Fruit fly (Drosophila melanogaster): ENCODE measurements around the gene Bin1.

Gene Bin1

DNA sequence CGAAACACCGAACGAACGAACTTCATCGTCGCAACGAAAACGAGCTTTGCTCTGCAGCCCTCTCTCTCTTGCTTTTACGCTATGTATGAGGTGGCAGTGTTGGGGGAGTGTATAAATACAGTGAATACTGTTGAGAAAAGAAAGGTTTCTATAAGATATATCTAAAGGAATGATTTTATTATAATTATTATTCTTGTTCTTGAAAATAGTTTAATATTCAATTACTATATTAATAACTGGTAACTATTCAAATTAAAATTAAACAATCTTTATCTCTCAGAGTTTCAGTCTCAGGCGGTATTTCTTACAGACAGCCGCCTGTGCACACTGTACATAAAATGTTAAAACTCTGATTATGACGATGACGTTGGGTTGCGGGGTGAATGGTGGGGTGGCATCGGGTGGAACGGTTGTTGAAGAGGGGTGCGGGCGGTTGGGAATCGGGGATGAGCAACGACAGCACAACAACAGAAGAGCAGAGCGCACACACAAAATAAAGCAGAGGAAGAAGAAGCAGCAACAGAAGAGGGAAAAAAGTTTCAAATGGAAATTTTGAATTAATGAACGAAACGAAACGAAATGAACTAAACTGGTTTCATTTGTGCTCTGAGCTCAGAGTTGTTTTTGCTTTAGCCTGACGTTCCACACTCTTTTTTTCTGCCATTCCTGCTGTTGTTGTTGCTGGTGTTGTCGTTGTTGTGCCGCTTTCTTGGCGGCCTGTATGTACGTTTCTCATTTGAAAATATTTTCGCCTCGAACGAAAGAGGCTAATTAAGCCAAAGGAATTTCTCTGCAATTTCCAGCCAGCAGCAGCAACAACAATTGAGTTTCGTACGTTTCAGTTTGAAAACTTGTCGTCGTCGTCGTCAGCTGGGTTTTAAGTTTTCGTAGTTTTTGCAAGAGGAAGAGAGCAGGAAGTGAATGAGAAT is 47.6 kb upstream of the Bin1 start (continued):
- TF ChIP-seq CG15696 (tag; optimal IDR thresholded peaks at IDR 0.05) (peak; percentile 91), aop (GFP tag; IDR thresholded peaks at IDR 0.05) (no peak), NK7.1 (GFP tag; optimal IDR thresholded peaks at IDR 0.05) (peak; percentile 41), CG17612 (GFP tag; IDR thresholded peaks at IDR 0.05) (no peak), ERR (GFP tag; optimal IDR thresholded peaks at IDR 0.05) (no peak), sima (GFP tag; optimal IDR thresholded peaks at IDR 0.05) (peak; percentile 35), CG10267 (tag; optimal IDR thresholded peaks at IDR 0.05) (peak; percentile 96), CG14965 (GFP tag; optimal IDR thresholded peaks at IDR 0.05; ENCODE audit: borderline replicate concordance) (no peak), CG10147 (GFP tag; optimal IDR thresholded peaks at IDR 0.05) (peak; percentile 97), ems (GFP tag; optimal IDR thresholded peaks at IDR 0.05) (peak; percentile 80), CG11456 (GFP tag; IDR thresholded peaks at IDR 0.05) (no peak), da (GFP tag; optimal IDR thresholded peaks at IDR 0.05) (peak; percentile 49), sna (GFP tag; IDR thresholded peaks at IDR 0.05; ENCODE audit: partially characterized antibody) (no peak), pum (GFP tag; optimal IDR thresholded peaks at IDR 0.05) (peak; percentile 79), CG4730 (GFP tag; IDR thresholded peaks at IDR 0.05) (no peak), CG10366 (GFP tag; IDR thresholded peaks at IDR 0.05) (no peak), CG17568 (GFP tag; optimal IDR thresholded peaks at IDR 0.05) (peak; percentile 96), amos (GFP tag; IDR thresholded peaks at IDR 0.05; ENCODE audit: partially characterized antibody) (no peak), CG1024 (GFP tag; IDR thresholded peaks at IDR 0.05) (no peak), gfzf (GFP tag; optimal IDR thresholded peaks at IDR 0.05) (peak; percentile 3), CG4424 (GFP tag; optimal IDR thresholded peaks at IDR 0.05) (peak; percentile 97), CG7987 (GFP tag; optimal IDR thresholded peaks at IDR 0.05) (peak; percentile 90), HmgZ (tag; optimal IDR thresholded peaks at IDR 0.05) (peak; percentile 94), GATAe (GFP tag; conservative IDR thresholded peaks at IDR 0.05) (no peak), ci (GFP tag; IDR thresholded peaks at IDR 0.05) (no peak), CG12219 (GFP tag; optimal IDR thresholded peaks at IDR 0.05) (peak; percentile 94), Usf (GFP tag; optimal IDR thresholded peaks at IDR 0.05) (peak; percentile 94), CG14710 (tag; optimal IDR thresholded peaks at IDR 0.05) (peak; percentile 97), gce (GFP tag; IDR thresholded peaks at IDR 0.05) (no peak), Dip3 (GFP tag; optimal IDR thresholded peaks at IDR 0.05) (peak; percentile 70), CG18599 (GFP tag; optimal IDR thresholded peaks at IDR 0.05) (peak; percentile 99), dan (GFP tag; IDR thresholded peaks at IDR 0.05) (no peak), CG6813 (GFP tag; optimal IDR thresholded peaks at IDR 0.05) (peak; percentile 97), Sry-δ (GFP tag; optimal IDR thresholded peaks at IDR 0.05) (no peak), Dad (GFP tag; optimal IDR thresholded peaks at IDR 0.05) (peak; percentile 77), NC2β (GFP tag; optimal IDR thresholded peaks at IDR 0.05) (peak; percentile 73), dysf (GFP tag; IDR thresholded peaks at IDR 0.05) (no peak), CG34224 (GFP tag; IDR thresholded peaks at IDR 0.05; ENCODE audit: partially characterized antibody) (no peak), Ets97D (GFP tag; optimal IDR thresholded peaks at IDR 0.05) (peak; percentile 47), CG16813 (GFP tag; IDR thresholded peaks at IDR 0.05; ENCODE audit: partially characterized antibody) (no peak), mam (GFP tag; optimal IDR thresholded peaks at IDR 0.05) (peak; percentile 87), onecut (GFP tag; IDR thresholded peaks at IDR 0.05) (peak; percentile 94), CG4282 (GFP tag; optimal IDR thresholded peaks at IDR 0.05) (no peak), CG9215 (GFP tag; IDR thresholded peaks at IDR 0.05) (no peak), CoRest (tag; optimal IDR thresholded peaks at IDR 0.05) (peak; percentile 99), CG13123 (GFP tag; optimal IDR thresholded peaks at IDR 0.05) (peak; percentile 95), CG10979 (tag; optimal IDR thresholded peaks at IDR 0.05) (peak; percentile 98), Ravus (GFP tag; IDR thresholded peaks at IDR 0.05) (no peak), CG2120 (GFP tag; optimal IDR thresholded peaks at IDR 0.05) (peak; percentile 94)
